Worm (Caenorhabditis elegans): ENCODE results near the gene chil-15.
A peak's percentile ranks its signal among the peaks of the same experiment; 100 is the strongest.

Gene chil-15

DNA sequence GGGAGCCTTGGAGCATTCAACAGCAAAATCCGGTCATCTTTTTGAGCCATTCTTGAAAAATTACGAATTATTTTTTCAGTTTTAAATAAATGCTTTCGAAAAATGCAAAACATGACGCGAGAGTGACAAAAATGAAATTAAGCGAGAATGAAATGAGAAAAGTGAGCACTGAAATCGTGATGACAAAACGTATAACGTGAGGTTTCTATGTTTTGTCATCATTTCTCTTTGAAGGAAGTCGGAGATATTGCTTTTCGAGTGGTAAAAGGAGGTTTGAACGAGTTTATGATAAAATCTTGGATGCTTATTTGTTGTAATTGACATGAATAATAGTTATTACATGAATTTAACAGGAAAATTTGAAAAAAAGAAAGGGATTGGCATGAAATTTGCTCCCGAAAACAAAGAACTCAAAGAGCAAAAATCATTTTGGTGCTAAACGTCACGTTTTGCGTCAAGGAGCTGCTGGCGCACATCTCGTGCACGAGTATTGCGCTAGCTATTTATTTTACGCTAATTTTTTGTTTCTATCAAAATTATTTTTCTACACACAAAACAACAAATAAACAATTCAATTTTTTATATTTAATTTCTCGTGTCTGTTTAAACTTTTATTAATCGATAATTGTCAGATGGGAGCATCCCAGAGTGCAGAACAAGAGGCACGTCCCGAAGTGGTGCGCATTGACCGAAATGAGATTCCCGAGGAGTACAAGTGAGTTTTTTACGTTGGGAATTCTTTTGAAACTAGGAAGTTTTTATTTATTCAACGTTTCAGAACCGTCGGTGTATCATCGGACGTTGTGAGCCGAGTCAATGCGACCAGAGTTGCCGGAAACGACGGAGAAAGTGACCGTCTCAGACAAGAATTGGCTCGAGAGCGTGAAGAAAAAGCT lies 26.8 kb downstream of the chil-15 start, which contains the start of the genes gss-1 and chch-3:
gss-1 (minus strand) TSS at position 51 of the 896 bp plus-strand sequence.
chch-3 (plus strand) TSS at position 633 of the 896 bp plus-strand sequence.
- TF ChIP-seq lin-15B (tag; optimal IDR thresholded peaks at IDR 0.05) (peak; percentile 55), nhr-237 (tag; optimal IDR thresholded peaks at IDR 0.05) (no peak), unc-39 (tag; optimal IDR thresholded peaks at IDR 0.05) (no peak), snpc-4 (tag; optimal IDR thresholded peaks at IDR 0.05) (peak; percentile 64), mml-1 (tag; optimal IDR thresholded peaks at IDR 0.05) (no peak), nhr-43 (tag; optimal IDR thresholded peaks at IDR 0.05; ENCODE audit: poor library complexity, severe bottlenecking) (peak; percentile 40), fos-1 (tag; optimal IDR thresholded peaks at IDR 0.05) (no peak), eor-1 (tag; optimal IDR thresholded peaks at IDR 0.05) (no peak), mdl-1 (tag; optimal IDR thresholded peaks at IDR 0.05) (no peak), sea-2 (GFP tag; optimal IDR thresholded peaks at IDR 0.05) (no peak), ZK546.5 (tag; optimal IDR thresholded peaks at IDR 0.05) (no peak), egl-5 (tag; optimal IDR thresholded peaks at IDR 0.05) (no peak), lsy-12 (tag; optimal IDR thresholded peaks at IDR 0.05) (no peak), unc-62 (GFP tag; optimal IDR thresholded peaks at IDR 0.05) (no peak), pqm-1 (tag; optimal IDR thresholded peaks at IDR 0.05) (peak; percentile 0), ceh-16 (tag; optimal IDR thresholded peaks at IDR 0.05) (no peak), nhr-28 (tag; optimal IDR thresholded peaks at IDR 0.05) (no peak), aly-2 (tag; optimal IDR thresholded peaks at IDR 0.05) (no peak), lin-39 (tag; optimal IDR thresholded peaks at IDR 0.05) (peak; percentile 55), nhr-77 (tag; optimal IDR thresholded peaks at IDR 0.05) (no peak), hmg-11 (tag; optimal IDR thresholded peaks at IDR 0.05) (no peak), ceh-82 (tag; optimal IDR thresholded peaks at IDR 0.05) (no peak), fkh-10 (GFP tag; optimal IDR thresholded peaks at IDR 0.05) (no peak), nhr-67 (tag; optimal IDR thresholded peaks at IDR 0.05) (no peak), nhr-11 (tag; optimal IDR thresholded peaks at IDR 0.05) (no peak), ztf-4 (tag; optimal IDR thresholded peaks at IDR 0.05) (no peak), ztf-11 (tag; optimal IDR thresholded peaks at IDR 0.05) (no peak), R02D3.7 (tag; optimal IDR thresholded peaks at IDR 0.05) (no peak), ceh-28 (tag; optimal IDR thresholded peaks at IDR 0.05) (no peak), ceh-9 (tag; optimal IDR thresholded peaks at IDR 0.05) (no peak), fkh-2 (tag; optimal IDR thresholded peaks at IDR 0.05) (no peak), nhr-12 (tag; optimal IDR thresholded peaks at IDR 0.05) (no peak), pha-4 (tag; optimal IDR thresholded peaks at IDR 0.05) (peak; percentile 75), nhr-25 (tag; optimal IDR thresholded peaks at IDR 0.05) (no peak), skn-1 (tag; optimal IDR thresholded peaks at IDR 0.05) (no peak), elt-2 (tag; optimal IDR thresholded peaks at IDR 0.05) (peak; percentile 54), nhr-23 (tag; optimal IDR thresholded peaks at IDR 0.05) (peak; percentile 32), nhr-76 (tag; optimal IDR thresholded peaks at IDR 0.05) (no peak), daf-12 (tag; optimal IDR thresholded peaks at IDR 0.05) (no peak), nfya-1 (tag; optimal IDR thresholded peaks at IDR 0.05; ENCODE audit: insufficient read depth) (no peak)

DNA sequence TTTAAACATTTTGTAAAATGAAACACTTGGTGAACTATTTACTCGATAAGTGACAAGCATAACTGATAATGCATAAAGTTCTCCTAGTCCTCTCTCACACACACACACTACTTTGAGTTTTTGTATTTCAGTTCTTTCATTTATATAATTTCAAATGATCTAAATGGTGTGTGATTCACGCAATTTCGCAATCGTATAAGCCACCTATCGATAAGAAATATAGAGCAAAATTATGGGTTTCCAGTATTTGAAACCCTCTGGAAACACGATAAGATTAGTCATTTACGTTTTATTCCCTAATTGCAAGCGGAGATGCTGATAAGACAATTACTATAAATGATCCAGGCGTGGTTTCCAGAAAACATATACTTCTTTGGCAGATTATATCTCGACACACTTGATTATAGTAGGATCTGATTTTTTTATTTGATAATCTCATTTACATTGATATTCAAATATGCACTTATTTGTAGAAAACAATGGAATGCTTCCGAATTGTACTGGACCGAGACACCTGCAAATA lies 31.3 kb downstream of the chil-15 start, which contains the start of gene arrd-3:
arrd-3 (plus strand) TSS at position 473 of the 523 bp plus-strand sequence.
- TF ChIP-seq tbx-2 (tag; optimal IDR thresholded peaks at IDR 0.05): no peak
- TF ChIP-seq pqm-1 (tag; optimal IDR thresholded peaks at IDR 0.05): peak; percentile 87
- peak; percentile 73 for TF ChIP-seq elt-2 (tag; optimal IDR thresholded peaks at IDR 0.05)

Data from whole organism, L3 larva.